Fruit fly (Drosophila melanogaster) whole organism, embryonic: ENCODE measurements around the gene CG10660.
A peak's percentile ranks its signal among the peaks of the same experiment; 100 is the strongest.

Source experiments
- ATbp ChIP-seq: fragments of 200-800 bp; sonication (Bioruptor generic); optimal IDR thresholded peaks from 2 replicates; lab custom pipeline; 2017; ENCODE audit warnings: missing biosample characterization, mild to moderate bottlenecking, missing genetic modification characterization, missing genetic modification reagents
- BtbVII ChIP-seq: fragments of 200-800 bp; sonication (Bioruptor generic); optimal IDR thresholded peaks from 3 replicates; lab custom pipeline; 2017; ENCODE audit warnings: missing biosample characterization, mild to moderate bottlenecking, missing genetic modification characterization
- CG1024 ChIP-seq: fragments of 200-800 bp; sonication (Bioruptor generic); IDR thresholded peaks from 2 replicates; pipeline ENCODE4 v1.3.6; 2022; ENCODE audit warnings: missing biosample characterization, missing genetic modification characterization
- CG10267 ChIP-seq: fragments of 200-800 bp; sonication (Bioruptor generic); optimal IDR thresholded peaks from 2 replicates; lab custom pipeline; 2018; ENCODE audit warnings: missing biosample characterization, mild to moderate bottlenecking, missing genetic modification characterization, moderate library complexity
- CG11085 ChIP-seq: fragments of 200-800 bp; sonication (Bioruptor generic); IDR thresholded peaks from 2 replicates; pipeline ENCODE4 v1.3.6; 2022; ENCODE audit warnings: missing biosample characterization, missing genetic modification characterization
- CG13424 ChIP-seq: fragments of 200-800 bp; sonication (Bioruptor generic); optimal IDR thresholded peaks from 2 replicates; lab custom pipeline; 2019; ENCODE audit warnings: missing biosample characterization, mild to moderate bottlenecking, missing genetic modification characterization, moderate library complexity
- CG14014 ChIP-seq: fragments of 200-800 bp; sonication (Bioruptor generic); IDR thresholded peaks from 2 replicates; pipeline ENCODE4 v1.3.6; 2022; ENCODE audit warnings: missing biosample characterization, missing genetic modification characterization
- CG15696 ChIP-seq: fragments of 200-800 bp; sonication (Bioruptor generic); optimal IDR thresholded peaks from 2 replicates; lab custom pipeline; 2019; ENCODE audit warnings: missing biosample characterization, mild to moderate bottlenecking, missing genetic modification characterization, moderate library complexity
- CG17829 ChIP-seq: fragments of 200-800 bp; optimal IDR thresholded peaks from 2 replicates; lab custom pipeline; 2019; ENCODE audit warnings: missing biosample characterization, mild to moderate bottlenecking, missing genetic modification characterization, moderate library complexity
- CG18262 ChIP-seq: fragments of 200-800 bp; optimal IDR thresholded peaks from 3 replicates; lab custom pipeline; 2019; ENCODE audit warnings: missing biosample characterization, mild to moderate bottlenecking, missing genetic modification characterization, moderate library complexity
- CG2120 ChIP-seq: fragments of 200-800 bp; sonication (Bioruptor generic); optimal IDR thresholded peaks from 3 replicates; lab custom pipeline; 2016; ENCODE audit warnings: missing biosample characterization, missing genetic modification characterization
- CG31441 ChIP-seq: fragments of 200-800 bp; sonication (Bioruptor generic); IDR thresholded peaks from 2 replicates; pipeline ENCODE4 v1.3.6; 2022; ENCODE audit warnings: missing biosample characterization, missing genetic modification characterization
- CG32772 ChIP-seq: fragments of 200-800 bp; sonication (Bioruptor generic); IDR thresholded peaks from 2 replicates; pipeline ENCODE4 v1.3.6; 2022; ENCODE audit warnings: missing biosample characterization, missing genetic modification characterization
- CG6272 ChIP-seq: fragments of 200-800 bp; sonication (Bioruptor generic); IDR thresholded peaks from 2 replicates; pipeline ENCODE4 v1.3.6; 2022; ENCODE audit warnings: missing biosample characterization, missing genetic modification characterization
- CG7372 ChIP-seq: fragments of 200-800 bp; sonication (Bioruptor generic); IDR thresholded peaks from 2 replicates; pipeline ENCODE4 v1.3.6; 2022; ENCODE audit warnings: missing biosample characterization, missing genetic modification characterization
- CG7928 ChIP-seq: fragments of 200-800 bp; sonication (Bioruptor generic); optimal IDR thresholded peaks from 2 replicates; lab custom pipeline; 2017; ENCODE audit warnings: missing biosample characterization, mild to moderate bottlenecking, missing genetic modification characterization
- Dp ChIP-seq: fragments of 200-800 bp; sonication (Bioruptor generic); optimal IDR thresholded peaks from 2 replicates; lab custom pipeline; 2018; ENCODE audit warnings: missing biosample characterization, mild to moderate bottlenecking, missing genetic modification characterization, moderate library complexity
- GATAe ChIP-seq: fragments of 200-800 bp; sonication (Bioruptor generic); conservative IDR thresholded peaks from 2 replicates; pipeline ENCODE4 v1.3.6; 2022; ENCODE audit warnings: missing biosample characterization, missing genetic modification characterization
- H15 ChIP-seq: fragments of 200-800 bp; sonication (Bioruptor generic); IDR thresholded peaks from 3 replicates; pipeline ENCODE4 v1.3.6; 2022; ENCODE audit warnings: missing biosample characterization, missing genetic modification characterization
- Meics ChIP-seq: fragments of 200-800 bp; sonication (Bioruptor generic); optimal IDR thresholded peaks from 2 replicates; lab custom pipeline; 2017; ENCODE audit warnings: missing biosample characterization, mild to moderate bottlenecking, missing genetic modification characterization
- NC2β ChIP-seq: fragments of 200-800 bp; sonication (Bioruptor generic); optimal IDR thresholded peaks from 2 replicates; lab custom pipeline; 2016; ENCODE audit warnings: missing biosample characterization, missing genetic modification characterization
- Nf-YA ChIP-seq: fragments of 200-800 bp; sonication (Bioruptor generic); IDR thresholded peaks from 2 replicates; pipeline ENCODE4 v1.3.6; 2022; ENCODE audit warnings: missing biosample characterization, missing genetic modification characterization
- Ravus ChIP-seq: fragments of 200-800 bp; sonication (Bioruptor generic); IDR thresholded peaks from 2 replicates; pipeline ENCODE4 v1.3.6; 2022; ENCODE audit warnings: missing biosample characterization, missing genetic modification characterization
- Rx ChIP-seq: fragments of 200-800 bp; sonication (Bioruptor generic); IDR thresholded peaks from 2 replicates; pipeline ENCODE4 v1.3.6; 2022; ENCODE audit warnings: missing biosample characterization, missing genetic modification characterization
- Side ChIP-seq: fragments of 200-800 bp; sonication (Bioruptor generic); optimal IDR thresholded peaks from 2 replicates; lab custom pipeline; 2016; ENCODE audit warnings: missing biosample characterization, missing genetic modification characterization
- Stat92E ChIP-seq, 3 experiments: fragments of >200 bp in 2 of 3; fragments of 200-800 bp in 1 of 3; sonication (Bioruptor generic) in 1 of 3; optimal IDR thresholded peaks; 2 replicates each; lab custom pipeline; 2017 to 2019; ENCODE audit warnings: missing biosample characterization in 3 of 3, missing genetic modification characterization in 3 of 3, mild to moderate bottlenecking in 1 of 3, moderate library complexity in 1 of 3
- bowl ChIP-seq: fragments of 200-800 bp; sonication (Bioruptor generic); IDR thresholded peaks from 2 replicates; pipeline ENCODE4 v1.3.6; 2022; ENCODE audit warnings: missing biosample characterization, missing genetic modification characterization
- bsh ChIP-seq, 2 experiments: fragments of 200-800 bp; sonication (Bioruptor generic); optimal IDR thresholded peaks; 2 replicates each; lab custom pipeline; 2017 to 2018; ENCODE audit warnings: mild to moderate bottlenecking in 2 of 2, missing biosample characterization in 2 of 2, missing genetic modification characterization in 2 of 2, moderate library complexity in 1 of 2
- caup ChIP-seq: fragments of 200-800 bp; sonication (Bioruptor generic); optimal IDR thresholded peaks from 3 replicates; lab custom pipeline; 2017; ENCODE audit warnings: missing biosample characterization, mild to moderate bottlenecking, missing genetic modification characterization, moderate library complexity; ENCODE audit not compliant: severe bottlenecking
- dm ChIP-seq: fragments of 200-800 bp; sonication (Bioruptor generic); optimal IDR thresholded peaks from 3 replicates; lab custom pipeline; 2016; ENCODE audit warnings: missing biosample characterization, missing genetic modification characterization
- dpn ChIP-seq, 2 experiments: fragments of 200-800 bp; sonication (Bioruptor generic); optimal IDR thresholded peaks; 3 replicates each; lab custom pipeline; 2016; ENCODE audit warnings: missing biosample characterization in 2 of 2, missing genetic modification characterization in 2 of 2
- fd3F ChIP-seq: fragments of 200-800 bp; sonication (Bioruptor generic); optimal IDR thresholded peaks from 2 replicates; lab custom pipeline; 2018; ENCODE audit warnings: missing biosample characterization, mild to moderate bottlenecking, missing genetic modification characterization, moderate library complexity
- gce ChIP-seq: fragments of 200-800 bp; sonication (Bioruptor generic); IDR thresholded peaks from 3 replicates; pipeline ENCODE4 v1.3.6; 2022; ENCODE audit warnings: missing biosample characterization, missing genetic modification characterization
- gsb-n ChIP-seq: fragments of 200-800 bp; sonication (Bioruptor generic); optimal IDR thresholded peaks from 3 replicates; lab custom pipeline; 2018; ENCODE audit warnings: missing biosample characterization, mild to moderate bottlenecking, missing genetic modification characterization
- ham ChIP-seq: fragments of 200-800 bp; sonication (Bioruptor generic); IDR thresholded peaks from 2 replicates; pipeline ENCODE4 v1.3.6; 2022; ENCODE audit warnings: missing biosample characterization, missing genetic modification characterization
- her ChIP-seq: fragments of 200-800 bp; sonication (Bioruptor generic); optimal IDR thresholded peaks from 2 replicates; lab custom pipeline; 2016; ENCODE audit warnings: missing biosample characterization, missing genetic modification characterization
- ind ChIP-seq: fragments of 200-800 bp; sonication (Bioruptor generic); optimal IDR thresholded peaks from 3 replicates; lab custom pipeline; 2016; ENCODE audit warnings: missing biosample characterization, missing genetic modification characterization
- kay ChIP-seq: fragments of 200-800 bp; sonication (Bioruptor generic); optimal IDR thresholded peaks from 2 replicates; lab custom pipeline; 2016; ENCODE audit warnings: missing biosample characterization, missing genetic modification characterization
- lilli ChIP-seq: fragments of 200-800 bp; sonication (Bioruptor generic); optimal IDR thresholded peaks from 3 replicates; lab custom pipeline; 2016; ENCODE audit warnings: missing biosample characterization, missing genetic modification characterization
- lmd ChIP-seq: fragments of 200-800 bp; sonication (Bioruptor generic); IDR thresholded peaks from 2 replicates; pipeline ENCODE4 v1.3.6; 2022; ENCODE audit warnings: missing biosample characterization, missing genetic modification characterization
- onecut ChIP-seq: fragments of 200-800 bp; sonication (Bioruptor generic); IDR thresholded peaks from 2 replicates; pipeline ENCODE4 v1.3.6; 2022; ENCODE audit warnings: missing biosample characterization, missing genetic modification characterization
- so ChIP-seq: fragments of 200-800 bp; sonication (Bioruptor generic); IDR thresholded peaks from 3 replicates; pipeline ENCODE4 v1.3.6; 2022; ENCODE audit warnings: missing biosample characterization, missing genetic modification characterization
- sr ChIP-seq: fragments of 200-800 bp; sonication (Bioruptor generic); IDR thresholded peaks from 3 replicates; pipeline ENCODE4 v1.3.6; 2022; ENCODE audit warnings: missing biosample characterization, missing genetic modification characterization
- tgo ChIP-seq: fragments of 200-800 bp; sonication (Bioruptor generic); IDR thresholded peaks from 3 replicates; pipeline ENCODE4 v1.3.6; 2022; ENCODE audit warnings: missing biosample characterization, missing genetic modification characterization
- tin ChIP-seq: fragments of 200-800 bp; sonication (Bioruptor generic); optimal IDR thresholded peaks from 3 replicates; lab custom pipeline; 2016; ENCODE audit warnings: missing biosample characterization, missing genetic modification characterization
- tll ChIP-seq, 2 experiments: fragments of 200-800 bp in 1 of 2; fragments of >200 bp in 1 of 2; sonication (Bioruptor generic) in 1 of 2; optimal IDR thresholded peaks; 2 replicates each; lab custom pipeline; 2017 to 2019; ENCODE audit warnings: missing biosample characterization in 2 of 2, missing genetic modification characterization in 2 of 2, mild to moderate bottlenecking in 1 of 2, moderate library complexity in 1 of 2
- trem ChIP-seq: fragments of 200-800 bp; optimal IDR thresholded peaks from 3 replicates; lab custom pipeline; 2019; ENCODE audit warnings: missing biosample characterization, mild to moderate bottlenecking, missing genetic modification characterization, moderate library complexity
- ttk ChIP-seq: fragments of 200-800 bp; sonication (Bioruptor generic); IDR thresholded peaks from 2 replicates; pipeline ENCODE4 v2.1.2; 2022; ENCODE audit warnings: missing biosample characterization, missing genetic modification characterization
- z ChIP-seq: fragments of 200-800 bp; sonication (Bioruptor generic); IDR thresholded peaks from 3 replicates; pipeline ENCODE4 v1.3.6; 2022; ENCODE audit warnings: missing biosample characterization, missing genetic modification characterization

Gene CG10660

DNA sequence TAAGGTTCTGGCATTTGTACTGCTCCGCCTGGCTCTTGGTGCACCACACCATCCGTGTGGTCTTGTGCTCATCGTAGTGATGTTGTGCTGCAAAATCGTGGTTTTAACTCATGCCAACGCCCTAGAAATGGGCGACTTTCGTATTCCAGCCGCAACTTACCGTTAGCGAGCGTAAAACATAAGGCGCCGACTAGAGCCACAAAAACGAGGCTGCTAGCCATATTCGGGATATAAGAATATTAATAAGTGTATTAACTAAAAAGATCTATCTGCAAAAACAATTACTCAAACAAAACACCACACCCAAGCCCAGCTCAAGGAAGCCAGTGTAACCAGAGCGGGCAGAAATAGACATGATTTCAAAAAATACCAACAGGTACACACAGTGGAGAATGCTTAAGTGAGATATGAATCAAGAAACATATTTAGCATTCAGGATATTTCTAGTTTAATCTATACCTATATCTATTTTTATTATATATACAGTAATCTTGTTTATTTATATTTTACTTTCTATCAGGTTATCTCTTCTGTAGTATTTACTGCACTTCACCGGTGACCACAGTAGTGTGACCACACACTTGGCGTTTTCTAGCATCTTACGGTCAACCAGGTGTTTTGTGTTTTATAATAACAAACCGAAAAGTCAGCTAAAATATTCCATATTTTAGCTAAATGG is 43.1 kb upstream of the CG10660 start, which contains the start of the genes Tsf2 and CG34242 (continued):
- TF ChIP-seq lmd = peak; percentile 95
- peak; percentile 50; the same call in 1 of the 2 replicates for TF ChIP-seq Ravus (GFP tag; lab: Robert Waterston, UW)
- TF ChIP-seq ttk (GFP tag; lab: Robert Waterston, UW) = peak; percentile 96
- peak; percentile 25 for TF ChIP-seq Dp
- peak; percentile 88 for TF ChIP-seq Meics (GFP tag; lab: Kevin White, UChicago)
- TF ChIP-seq ind = peak; percentile 91
- TF ChIP-seq BtbVII (GFP tag; lab: Kevin White, UChicago) = peak; percentile 68
- TF ChIP-seq Nf-YA (GFP tag; lab: Robert Waterston, UW) = peak; percentile 91
- peak; percentile 8 for TF ChIP-seq CG13424
- TF ChIP-seq CG1024 (GFP tag; lab: Robert Waterston, UW) = 0 out of 2 replicates have a peak, but pooled peaks have one; percentile 12
- TF ChIP-seq CG31441 (GFP tag; lab: Robert Waterston, UW) = peak; percentile 89
- TF ChIP-seq gce (GFP tag; lab: Robert Waterston, UW) = peak; percentile 94
- TF ChIP-seq Side (GFP tag; lab: Kevin White, UChicago) = no peak
- peak in 1 of 3 experiments; percentile 26 for TF ChIP-seq Stat92E (GFP tag; optimal IDR thresholded peaks at IDR 0.05; lab: Kevin White, UChicago)
- peak; percentile 78 for TF ChIP-seq bowl (GFP tag; lab: Robert Waterston, UW)
- TF ChIP-seq CG10267 = peak; percentile 51
- TF ChIP-seq tin (GFP tag; lab: Kevin White, UChicago) = peak; percentile 74
- TF ChIP-seq caup = peak; percentile 66
- peak; percentile 83 for TF ChIP-seq CG17829
- peak; percentile 6 for TF ChIP-seq fd3F (GFP tag; lab: Kevin White, UChicago)
- no peak for TF ChIP-seq ham
- peak; percentile 61; the same call in 1 of the 2 replicates for TF ChIP-seq CG7372 (GFP tag; lab: Robert Waterston, UW)
- TF ChIP-seq CG6272 (GFP tag; lab: Robert Waterston, UW) = peak; percentile 91
- TF ChIP-seq GATAe (GFP tag; lab: Robert Waterston, UW) = peak; percentile 51
- no peak for TF ChIP-seq tll (GFP tag; optimal IDR thresholded peaks at IDR 0.05; lab: Kevin White, UChicago)
- peak; percentile 85 for TF ChIP-seq CG18262 (tag; lab: Kevin White, UChicago)
- peak; percentile 94 for TF ChIP-seq tgo
- TF ChIP-seq bsh (GFP tag; optimal IDR thresholded peaks at IDR 0.05; lab: Kevin White, UChicago) = peak in 1 of 2 experiments; percentile 14
- TF ChIP-seq CG7928 (GFP tag; lab: Kevin White, UChicago) = peak; percentile 42
- no peak for TF ChIP-seq her (GFP tag; lab: Kevin White, UChicago)
- TF ChIP-seq ATbp (GFP tag; lab: Kevin White, UChicago) = peak; percentile 60
- no peak for TF ChIP-seq NC2β
- peak; percentile 57 for TF ChIP-seq CG15696
- TF ChIP-seq H15 (GFP tag; lab: Robert Waterston, UW) = peak; percentile 81; the same call in 2 of the 3 replicates
- no peak for TF ChIP-seq gsb-n
- peak; percentile 48; the same call in 1 of the 3 replicates for TF ChIP-seq so (GFP tag; lab: Robert Waterston, UW)
- peak in 1 of 2 experiments; percentile 6 for TF ChIP-seq dpn (GFP tag; optimal IDR thresholded peaks at IDR 0.05; lab: Kevin White, UChicago)
- peak; percentile 27; the same call in 1 of the 3 replicates for TF ChIP-seq sr
- TF ChIP-seq CG32772 = peak; percentile 96
- TF ChIP-seq onecut = peak; percentile 50; the same call in 1 of the 2 replicates
- peak; percentile 71 for TF ChIP-seq Rx (GFP tag; lab: Robert Waterston, UW)
- peak; percentile 88 for TF ChIP-seq trem
- no peak for TF ChIP-seq dm
- TF ChIP-seq CG14014 (GFP tag; lab: Robert Waterston, UW) = peak; percentile 94
- no peak for TF ChIP-seq z (GFP tag; lab: Robert Waterston, UW)
- peak; percentile 70 for TF ChIP-seq kay (GFP tag; lab: Kevin White, UChicago)
- TF ChIP-seq CG2120 (GFP tag; lab: Kevin White, UChicago) = peak; percentile 0
- TF ChIP-seq CG11085 (GFP tag; lab: Robert Waterston, UW) = peak; percentile 89
- TF ChIP-seq lilli = no peak
